Worm (Caenorhabditis elegans): ENCODE measurements around the gene D1053.2.
A peak's percentile ranks its signal among the peaks of the same experiment; 100 is the strongest.

D1053.2 gene

DNA sequence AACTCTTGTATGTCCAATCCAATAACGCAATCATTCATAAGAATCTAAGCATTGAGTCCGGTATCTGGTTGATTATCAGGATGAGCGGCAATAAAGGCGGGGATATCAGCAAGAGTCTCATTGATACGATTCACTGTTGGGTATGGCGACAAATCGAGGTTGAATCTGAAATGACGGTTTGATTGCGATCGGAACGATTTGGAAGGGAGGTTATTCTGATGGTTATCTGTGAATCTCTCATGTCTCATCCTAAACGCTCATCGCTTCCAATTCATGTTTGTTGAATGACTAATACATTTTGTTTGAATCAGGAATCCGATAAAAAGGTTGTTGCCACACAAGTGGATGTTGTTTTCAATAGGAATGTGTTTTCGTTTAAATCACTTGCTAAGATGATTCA lies 1.5 kb upstream of the D1053.2 start:
- no peak for TF ChIP-seq mml-1 (tag; optimal IDR thresholded peaks at IDR 0.05)
- TF ChIP-seq ztf-11 (tag; optimal IDR thresholded peaks at IDR 0.05): no peak
- TF ChIP-seq eor-1 (tag; optimal IDR thresholded peaks at IDR 0.05): no peak
- peak; percentile 37 for TF ChIP-seq nhr-25 (tag; optimal IDR thresholded peaks at IDR 0.05)
- TF ChIP-seq ZK546.5 (tag; optimal IDR thresholded peaks at IDR 0.05): no peak
- TF ChIP-seq fkh-2 (tag; optimal IDR thresholded peaks at IDR 0.05): no peak
- no peak for TF ChIP-seq pqm-1 (tag; optimal IDR thresholded peaks at IDR 0.05)
- TF ChIP-seq nhr-67 (tag; optimal IDR thresholded peaks at IDR 0.05): no peak
- peak; percentile 10 for TF ChIP-seq nhr-23 (tag; optimal IDR thresholded peaks at IDR 0.05)
- TF ChIP-seq elt-3 (tag; optimal IDR thresholded peaks at IDR 0.05): peak in 1 of 3 experiments; percentile 53
- peak; percentile 89 for TF ChIP-seq elt-1 (tag; optimal IDR thresholded peaks at IDR 0.05)
- TF ChIP-seq elt-2 (tag; optimal IDR thresholded peaks at IDR 0.05): no peak

DNA sequence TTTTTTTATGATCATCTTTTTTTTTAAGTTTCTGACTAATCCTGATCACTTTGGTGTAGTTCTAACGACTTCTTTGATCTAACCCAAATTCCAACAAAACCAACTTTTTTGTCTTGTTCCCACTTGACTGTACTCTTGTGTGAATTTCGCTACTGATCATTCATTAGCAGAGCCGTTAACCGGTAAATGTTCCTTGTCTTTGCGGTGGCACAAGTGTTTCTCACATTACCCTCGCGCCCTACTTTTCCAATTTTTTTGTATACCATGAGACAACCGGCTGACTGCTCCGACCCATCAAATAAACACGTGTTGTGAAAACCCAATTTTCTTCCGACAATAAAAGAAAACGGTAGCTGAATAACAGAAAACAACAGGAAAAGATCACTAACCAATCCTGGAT lies 4.8 kb downstream of the D1053.2 start:
- TF ChIP-seq pha-4 (tag; optimal IDR thresholded peaks at IDR 0.05): no peak
- TF ChIP-seq ztf-11 (tag; optimal IDR thresholded peaks at IDR 0.05): no peak
- TF ChIP-seq nhr-76 (tag; optimal IDR thresholded peaks at IDR 0.05): no peak
- TF ChIP-seq sea-2 (GFP tag; optimal IDR thresholded peaks at IDR 0.05): no peak
- no peak for TF ChIP-seq nhr-237 (tag; optimal IDR thresholded peaks at IDR 0.05)

DNA sequence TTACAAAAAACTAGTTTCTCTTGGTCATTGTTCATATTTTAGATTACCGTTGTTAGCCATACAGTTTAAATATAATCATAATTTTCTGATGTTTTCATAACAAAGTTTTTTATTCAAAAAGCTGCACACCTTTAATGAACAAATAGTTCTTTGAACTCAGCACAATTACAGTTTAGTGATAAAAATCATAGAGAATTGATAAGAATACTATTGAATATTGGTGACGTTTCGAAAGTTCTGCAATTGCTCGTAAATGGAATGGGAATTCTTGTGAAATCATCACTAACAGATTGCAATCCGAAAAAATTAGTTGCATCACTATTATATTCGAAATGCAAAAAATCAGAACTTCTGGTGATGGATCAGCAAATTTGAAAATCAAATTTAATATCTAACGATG lies 6.2 kb downstream of the D1053.2 start:
- TF ChIP-seq elt-2 (tag; optimal IDR thresholded peaks at IDR 0.05) (peak; percentile 64), nhr-23 (tag; optimal IDR thresholded peaks at IDR 0.05) (no peak), nhr-28 (tag; optimal IDR thresholded peaks at IDR 0.05) (no peak), pqm-1 (tag; optimal IDR thresholded peaks at IDR 0.05) (peak; percentile 57)

DNA sequence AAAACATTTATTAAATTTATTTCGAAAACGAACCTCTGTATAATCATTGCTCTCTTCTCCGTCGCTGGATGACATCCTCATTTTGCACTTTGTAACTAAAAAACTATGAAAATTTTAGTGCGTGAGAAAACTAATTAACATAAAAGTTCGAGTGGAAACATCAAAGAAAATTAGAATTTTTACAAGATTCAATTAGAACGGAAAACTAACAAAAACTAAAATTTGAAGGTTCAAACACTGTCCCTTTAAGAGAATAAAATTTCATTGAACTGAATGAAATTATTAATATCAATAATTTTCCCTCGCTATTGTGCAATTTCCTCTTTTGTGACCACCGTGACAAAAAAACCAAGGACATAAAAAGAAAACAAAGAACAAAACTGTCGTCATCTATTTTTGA lies 9.1 kb downstream of the D1053.2 start, which contains the start of gene D1053.3:
Gene D1053.3 (minus strand): TSS at position 101 of the 400 bp plus-strand sequence.
- TF ChIP-seq tbx-2 (tag; optimal IDR thresholded peaks at IDR 0.05): no peak
- no peak for TF ChIP-seq ceh-9 (tag; optimal IDR thresholded peaks at IDR 0.05)
- TF ChIP-seq elt-3 (tag; optimal IDR thresholded peaks at IDR 0.05): no peak
- TF ChIP-seq ZK546.5 (tag; optimal IDR thresholded peaks at IDR 0.05): no peak
- no peak for TF ChIP-seq nhr-43 (tag; optimal IDR thresholded peaks at IDR 0.05; ENCODE audit: poor library complexity, severe bottlenecking)
- TF ChIP-seq nhr-25 (tag; optimal IDR thresholded peaks at IDR 0.05): no peak
- TF ChIP-seq pqm-1 (tag; optimal IDR thresholded peaks at IDR 0.05): no peak
- TF ChIP-seq lsy-12 (tag; optimal IDR thresholded peaks at IDR 0.05): no peak
- TF ChIP-seq unc-39 (tag; optimal IDR thresholded peaks at IDR 0.05): no peak
- no peak for TF ChIP-seq skn-1 (tag; optimal IDR thresholded peaks at IDR 0.05)
- no peak for TF ChIP-seq nfya-1 (tag; optimal IDR thresholded peaks at IDR 0.05; ENCODE audit: insufficient read depth)
- no peak for TF ChIP-seq fkh-10 (GFP tag; optimal IDR thresholded peaks at IDR 0.05)
- TF ChIP-seq nhr-237 (tag; optimal IDR thresholded peaks at IDR 0.05): no peak
- TF ChIP-seq nhr-67 (tag; optimal IDR thresholded peaks at IDR 0.05): no peak
- no peak for TF ChIP-seq mml-1 (tag; optimal IDR thresholded peaks at IDR 0.05)
- no peak for TF ChIP-seq ceh-82 (tag; optimal IDR thresholded peaks at IDR 0.05)
- no peak for TF ChIP-seq nhr-12 (tag; optimal IDR thresholded peaks at IDR 0.05)
- no peak for TF ChIP-seq ceh-28 (tag; optimal IDR thresholded peaks at IDR 0.05)
- TF ChIP-seq ama-1 (optimal IDR thresholded peaks at IDR 0.05): no peak
- no peak for TF ChIP-seq ztf-4 (tag; optimal IDR thresholded peaks at IDR 0.05)

DNA sequence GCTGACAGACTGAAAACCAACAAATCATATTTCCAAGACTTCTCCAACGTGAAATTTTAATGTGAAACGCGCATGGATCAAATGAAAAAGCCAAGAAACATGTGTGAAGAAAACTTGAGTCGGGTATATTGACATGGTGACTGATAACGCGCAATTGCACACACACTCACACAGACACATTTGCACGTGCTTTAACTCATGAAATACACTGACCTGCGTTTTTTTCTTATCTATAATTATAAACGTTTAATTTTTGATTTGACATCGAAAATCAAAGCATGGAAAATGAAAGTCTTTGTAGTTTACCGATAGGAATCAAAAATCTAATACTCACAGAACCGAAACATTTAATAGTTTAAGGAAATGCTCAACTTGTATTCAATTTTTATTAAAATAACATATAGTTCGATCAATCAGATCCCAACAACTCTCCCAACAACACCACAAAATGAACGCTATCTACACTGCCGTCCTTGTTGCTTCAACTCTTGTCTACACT lies 10.7 kb downstream of the D1053.2 start, which contains the start of gene nspa-9:
Gene nspa-9 (plus strand): TSS at position 449 of the 499 bp plus-strand sequence.
- TF ChIP-seq elt-3 (tag; optimal IDR thresholded peaks at IDR 0.05) (no peak), fkh-10 (GFP tag; optimal IDR thresholded peaks at IDR 0.05) (no peak), ceh-9 (tag; optimal IDR thresholded peaks at IDR 0.05) (no peak), jun-1 (tag; optimal IDR thresholded peaks at IDR 0.05) (peak; percentile 19), eor-1 (tag; optimal IDR thresholded peaks at IDR 0.05) (no peak), elt-2 (tag; optimal IDR thresholded peaks at IDR 0.05) (peak; percentile 94), nhr-77 (tag; optimal IDR thresholded peaks at IDR 0.05) (no peak), egl-27 (tag; optimal IDR thresholded peaks at IDR 0.05) (no peak), nhr-11 (tag; optimal IDR thresholded peaks at IDR 0.05) (no peak), nhr-237 (tag; optimal IDR thresholded peaks at IDR 0.05) (no peak), lin-39 (tag; optimal IDR thresholded peaks at IDR 0.05) (no peak), fos-1 (tag; optimal IDR thresholded peaks at IDR 0.05) (no peak), ceh-28 (tag; optimal IDR thresholded peaks at IDR 0.05) (no peak), tbx-2 (tag; optimal IDR thresholded peaks at IDR 0.05) (no peak), nhr-23 (tag; optimal IDR thresholded peaks at IDR 0.05) (no peak), pqm-1 (tag; optimal IDR thresholded peaks at IDR 0.05) (peak; percentile 94), nhr-12 (tag; optimal IDR thresholded peaks at IDR 0.05) (no peak), skn-1 (tag; optimal IDR thresholded peaks at IDR 0.05) (no peak), snpc-4 (tag; optimal IDR thresholded peaks at IDR 0.05) (no peak), mdl-1 (tag; optimal IDR thresholded peaks at IDR 0.05) (peak; percentile 50), pha-4 (tag; optimal IDR thresholded peaks at IDR 0.05) (peak; percentile 83), unc-62 (GFP tag; optimal IDR thresholded peaks at IDR 0.05) (no peak), R02D3.7 (tag; optimal IDR thresholded peaks at IDR 0.05) (no peak), ZK546.5 (tag; optimal IDR thresholded peaks at IDR 0.05) (no peak), ztf-11 (tag; optimal IDR thresholded peaks at IDR 0.05) (no peak), sea-2 (GFP tag; optimal IDR thresholded peaks at IDR 0.05) (no peak), nhr-25 (tag; optimal IDR thresholded peaks at IDR 0.05) (no peak)

Data from whole organism, L3 larva.